Worm (Caenorhabditis elegans) whole organism, L1 larva: ENCODE results near the gene C46E10.8.

Experiments
- aly-2 ChIP-seq: fragments of 150-350 bp; optimal IDR thresholded peaks from 2 replicates; lab custom pipeline; 2014; ENCODE audit warnings: missing biosample characterization, missing genetic modification characterization
- ama-1 ChIP-seq: fragments of 150-350 bp; optimal IDR thresholded peaks from 2 replicates; lab custom pipeline; 2014
- blmp-1 ChIP-seq: fragments of 150-350 bp; optimal IDR thresholded peaks from 2 replicates; lab custom pipeline; 2014; ENCODE audit warnings: missing biosample characterization, missing genetic modification characterization
- ceh-82 ChIP-seq, 3 experiments: fragments of 150-350 bp in 1 of 3; sonication (generic microtip) in 2 of 3; optimal IDR thresholded peaks; 2 replicates each; lab custom pipeline; 2014 to 2017; ENCODE audit warnings: missing biosample characterization in 3 of 3, missing genetic modification characterization in 3 of 3
- egl-27 ChIP-seq, 2 experiments: fragments of 150-350 bp in 1 of 2; sonication (generic microtip); optimal IDR thresholded peaks; 3 replicates each; lab custom pipeline; 2017 to 2018; ENCODE audit warnings: missing biosample characterization in 2 of 2, missing genetic modification characterization in 2 of 2, missing genetic modification reagents in 2 of 2
- fkh-8 ChIP-seq: sonication (generic microtip); optimal IDR thresholded peaks from 2 replicates; lab custom pipeline; 2016; ENCODE audit warnings: mild to moderate bottlenecking, missing genetic modification characterization, missing compliant biosample characterization
- lsy-2 ChIP-seq, 2 experiments: fragments of 150-350 bp; optimal IDR thresholded peaks; 2 replicates each; lab custom pipeline; 2014; ENCODE audit warnings: missing biosample characterization in 2 of 2, missing genetic modification characterization in 2 of 2
- nhr-11 ChIP-seq: fragments of 150-350 bp; optimal IDR thresholded peaks from 2 replicates; lab custom pipeline; 2014; ENCODE audit warnings: missing biosample characterization, missing genetic modification characterization
- nhr-12 ChIP-seq: sonication (generic microtip); optimal IDR thresholded peaks from 2 replicates; lab custom pipeline; 2017; ENCODE audit warnings: missing biosample characterization, missing genetic modification characterization
- rnt-1 ChIP-seq: sonication (generic microtip); optimal IDR thresholded peaks from 2 replicates; lab custom pipeline; 2016; ENCODE audit warnings: mild to moderate bottlenecking, missing genetic modification characterization, moderate library complexity, missing compliant biosample characterization
- unc-62 ChIP-seq: fragments of 150-350 bp; optimal IDR thresholded peaks from 2 replicates; lab custom pipeline; 2014; ENCODE audit warnings: missing biosample characterization, missing genetic modification reagents, missing genetic modification characterization

ce11 chrII:3753598-3753997, 25.7 kb upstream of the C46E10.8 start, which contains the start of gene rcd-1:
- TF ChIP-seq ama-1 (lab: Kevin White, UChicago) (no peak), nhr-11 (no peak), egl-27 (tag; optimal IDR thresholded peaks at IDR 0.05; lab: Kevin White, UChicago) (no peak), ceh-82 (tag; optimal IDR thresholded peaks at IDR 0.05; lab: Kevin White, UChicago) (no peak), blmp-1 (no peak), unc-62 (no peak), nhr-12 (tag; lab: Kevin White, UChicago) (no peak), fkh-8 (tag; lab: Kevin White, UChicago) (no peak), lsy-2 (tag; optimal IDR thresholded peaks at IDR 0.05; lab: Kevin White, UChicago) (no peak), aly-2 (no peak), rnt-1 (tag; lab: Kevin White, UChicago) (no peak)
